Worm (Caenorhabditis elegans) whole organism, L2 larva: ENCODE results near the gene ger-1.

Source experiments
- C34F6.9 ChIP-seq: fragments of 150-350 bp; optimal IDR thresholded peaks from 2 replicates; lab custom pipeline; 2014; ENCODE audit warnings: missing biosample characterization, missing genetic modification characterization
- R02D3.7 ChIP-seq: fragments of 150-350 bp; optimal IDR thresholded peaks from 2 replicates; lab custom pipeline; 2014; ENCODE audit warnings: missing biosample characterization, missing genetic modification characterization
- Y55F3AM.14 ChIP-seq: fragments of 200-800 bp; sonication (Bioruptor generic); optimal IDR thresholded peaks from 2 replicates; lab custom pipeline; 2018; ENCODE audit warnings: mild to moderate bottlenecking, missing genetic modification characterization, missing compliant biosample characterization
- ZK546.5 ChIP-seq: sonication (generic microtip); optimal IDR thresholded peaks from 2 replicates; lab custom pipeline; 2017; ENCODE audit warnings: missing biosample characterization, missing genetic modification characterization
- ama-1 ChIP-seq: fragments of 150-350 bp; optimal IDR thresholded peaks from 2 replicates; lab custom pipeline; 2018; ENCODE audit warnings: inconsistent platforms
- ceh-82 ChIP-seq: fragments of 150-350 bp; optimal IDR thresholded peaks from 2 replicates; lab custom pipeline; 2014; ENCODE audit warnings: missing biosample characterization, missing genetic modification characterization
- crh-2 ChIP-seq: sonication (generic microtip); optimal IDR thresholded peaks from 2 replicates; lab custom pipeline; 2017; ENCODE audit warnings: missing biosample characterization, missing genetic modification characterization
- dmd-4 ChIP-seq: sonication (generic microtip); optimal IDR thresholded peaks from 2 replicates; lab custom pipeline; 2017; ENCODE audit warnings: missing biosample characterization, missing genetic modification characterization
- egl-27 ChIP-seq: sonication (generic microtip); optimal IDR thresholded peaks from 3 replicates; lab custom pipeline; 2017; ENCODE audit warnings: missing biosample characterization, missing genetic modification reagents, missing genetic modification characterization
- elt-1 ChIP-seq: fragments of 150-350 bp; optimal IDR thresholded peaks from 2 replicates; lab custom pipeline; 2014; ENCODE audit warnings: missing biosample characterization, missing genetic modification characterization
- elt-3 ChIP-seq: sonication (generic microtip); optimal IDR thresholded peaks from 2 replicates; lab custom pipeline; 2017; ENCODE audit warnings: missing biosample characterization, missing genetic modification characterization
- fos-1 ChIP-seq: fragments of 150-350 bp; optimal IDR thresholded peaks from 2 replicates; lab custom pipeline; 2014; ENCODE audit warnings: missing biosample characterization, missing genetic modification characterization
- gmeb-1 ChIP-seq: fragments of 150-350 bp; optimal IDR thresholded peaks from 2 replicates; lab custom pipeline; 2014; ENCODE audit warnings: missing biosample characterization, missing genetic modification characterization
- lin-11 ChIP-seq: fragments of 150-350 bp; sonication (generic microtip); optimal IDR thresholded peaks from 2 replicates; lab custom pipeline; 2014; ENCODE audit warnings: missing biosample characterization, missing genetic modification characterization, inconsistent platforms, mixed read lengths
- lin-13 ChIP-seq: fragments of 150-350 bp; optimal IDR thresholded peaks from 2 replicates; lab custom pipeline; 2014; ENCODE audit warnings: missing biosample characterization, missing genetic modification reagents, missing genetic modification characterization
- lsy-2 ChIP-seq, 2 experiments: fragments of 150-350 bp in 1 of 2; sonication (generic microtip) in 1 of 2; optimal IDR thresholded peaks; 2 replicates each; lab custom pipeline; 2014 to 2017; ENCODE audit warnings: missing biosample characterization in 2 of 2, missing genetic modification characterization in 2 of 2
- mab-5 ChIP-seq: fragments of 150-350 bp; optimal IDR thresholded peaks from 2 replicates; lab custom pipeline; 2014; ENCODE audit warnings: missing biosample characterization, missing genetic modification characterization
- mbf-1 ChIP-seq: sonication (generic microtip); optimal IDR thresholded peaks from 2 replicates; lab custom pipeline; 2017; ENCODE audit warnings: missing biosample characterization, missing genetic modification characterization
- mdl-1 ChIP-seq, 2 experiments: fragments of 150-350 bp in 1 of 2; sonication (generic microtip) in 1 of 2; optimal IDR thresholded peaks; 2 replicates each; lab custom pipeline; 2017; ENCODE audit warnings: missing biosample characterization in 2 of 2, missing genetic modification characterization in 2 of 2
- nhr-10 ChIP-seq: sonication (generic microtip); optimal IDR thresholded peaks from 2 replicates; lab custom pipeline; 2017; ENCODE audit warnings: missing biosample characterization, missing genetic modification characterization
- nhr-11 ChIP-seq: fragments of 150-350 bp; optimal IDR thresholded peaks from 2 replicates; lab custom pipeline; 2014; ENCODE audit warnings: missing biosample characterization, missing genetic modification characterization
- nhr-12 ChIP-seq: fragments of 150-350 bp; optimal IDR thresholded peaks from 2 replicates; lab custom pipeline; 2014; ENCODE audit warnings: missing biosample characterization, missing genetic modification characterization
- nhr-129 ChIP-seq: fragments of 150-350 bp; optimal IDR thresholded peaks from 2 replicates; lab custom pipeline; 2014; ENCODE audit warnings: missing biosample characterization, missing genetic modification characterization
- nhr-21 ChIP-seq: fragments of 150-350 bp; optimal IDR thresholded peaks from 2 replicates; lab custom pipeline; 2014; ENCODE audit warnings: missing biosample characterization, missing genetic modification characterization
- nhr-237 ChIP-seq: fragments of 150-350 bp; optimal IDR thresholded peaks from 2 replicates; lab custom pipeline; 2014; ENCODE audit warnings: missing biosample characterization, missing genetic modification characterization
- nhr-25 ChIP-seq: fragments of 150-350 bp; sonication (generic microtip); optimal IDR thresholded peaks from 3 replicates; lab custom pipeline; 2014; ENCODE audit warnings: missing biosample characterization, missing genetic modification characterization
- nhr-6 ChIP-seq: fragments of 150-350 bp; optimal IDR thresholded peaks from 2 replicates; lab custom pipeline; 2014; ENCODE audit warnings: missing biosample characterization, missing genetic modification characterization
- nhr-77 ChIP-seq: fragments of 150-350 bp; optimal IDR thresholded peaks from 2 replicates; lab custom pipeline; 2014; ENCODE audit warnings: missing biosample characterization, missing genetic modification characterization
- peb-1 ChIP-seq: fragments of 150-350 bp; optimal IDR thresholded peaks from 2 replicates; lab custom pipeline; 2014; ENCODE audit warnings: missing biosample characterization, missing genetic modification characterization
- sem-4 ChIP-seq: fragments of 150-350 bp; optimal IDR thresholded peaks from 2 replicates; lab custom pipeline; 2014; ENCODE audit warnings: missing biosample characterization, missing genetic modification reagents, missing genetic modification characterization
- skn-1 ChIP-seq: sonication (generic microtip); optimal IDR thresholded peaks from 2 replicates; lab custom pipeline; 2017; ENCODE audit warnings: missing biosample characterization, missing genetic modification characterization
- sma-3 ChIP-seq: sonication (generic microtip); optimal IDR thresholded peaks from 2 replicates; lab custom pipeline; 2016; ENCODE audit warnings: missing genetic modification reagents, missing genetic modification characterization, missing compliant biosample characterization
- sma-9 ChIP-seq, 2 experiments: fragments of 150-350 bp in 1 of 2; sonication (generic microtip) in 1 of 2; optimal IDR thresholded peaks; 2 replicates each; lab custom pipeline; 2014 to 2016; ENCODE audit warnings: missing genetic modification characterization in 2 of 2, mild to moderate bottlenecking in 1 of 2, missing biosample characterization in 1 of 2, missing compliant biosample characterization in 1 of 2, missing genetic modification reagents in 1 of 2, moderate library complexity in 1 of 2
- unc-55 ChIP-seq: fragments of 150-350 bp; sonication (generic microtip); optimal IDR thresholded peaks from 3 replicates; lab custom pipeline; 2014; ENCODE audit warnings: missing biosample characterization, missing genetic modification reagents, missing genetic modification characterization
- unc-62 ChIP-seq: fragments of 150-350 bp; optimal IDR thresholded peaks from 2 replicates; lab custom pipeline; 2014; ENCODE audit warnings: missing biosample characterization, missing genetic modification reagents, missing genetic modification characterization
- ztf-1 ChIP-seq: fragments of 200-800 bp; sonication (Bioruptor generic); conservative IDR thresholded peaks from 2 replicates; pipeline ENCODE4 v1.3.6; 2022; ENCODE audit warnings: missing genetic modification characterization, missing compliant biosample characterization
- ztf-11 ChIP-seq: sonication (generic microtip); optimal IDR thresholded peaks from 2 replicates; lab custom pipeline; 2017; ENCODE audit warnings: missing biosample characterization, missing genetic modification characterization
- ztf-4 ChIP-seq: fragments of 150-350 bp; optimal IDR thresholded peaks from 2 replicates; lab custom pipeline; 2014; ENCODE audit warnings: missing biosample characterization, missing genetic modification characterization

Gene ger-1

DNA sequence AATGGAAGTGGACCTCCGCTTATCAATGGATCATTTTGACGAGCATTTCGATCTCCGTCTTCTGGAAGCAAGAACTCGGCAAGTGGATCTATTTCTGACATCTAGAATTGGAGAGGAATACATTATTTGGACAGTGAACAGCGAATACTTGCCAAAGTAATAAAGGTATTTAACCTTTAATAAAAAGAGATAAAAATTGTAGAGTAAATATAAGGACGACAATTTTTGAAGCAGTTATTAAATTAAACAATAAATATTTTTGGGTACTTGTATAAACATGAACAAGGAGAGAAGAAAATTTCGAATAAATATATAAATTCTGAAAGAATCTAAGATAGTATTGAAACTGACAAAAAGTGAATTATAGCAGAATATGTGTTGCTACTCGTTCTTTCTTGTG, 5.2 kb upstream of the ger-1 start, which contains the start of gene lin-37:
TSS of gene lin-37 (minus strand) at position 101 of the 400 bp plus-strand sequence.
- no peak for TF ChIP-seq nhr-129 (tag; lab: Kevin White, UChicago)
- no peak for TF ChIP-seq peb-1 (tag; lab: Kevin White, UChicago)
- TF ChIP-seq fos-1 (tag; lab: Kevin White, UChicago): no peak
- no peak for TF ChIP-seq mbf-1 (tag; lab: Kevin White, UChicago)
- no peak for TF ChIP-seq ama-1 (lab: Kevin White, UChicago)
- no peak for TF ChIP-seq nhr-21 (tag; lab: Kevin White, UChicago)
- TF ChIP-seq lsy-2 (tag; optimal IDR thresholded peaks at IDR 0.05; lab: Kevin White, UChicago): no peak
- TF ChIP-seq unc-62 (GFP tag; lab: Kevin White, UChicago): no peak
- no peak for TF ChIP-seq lin-13 (GFP tag; lab: Kevin White, UChicago)
- TF ChIP-seq Y55F3AM.14 (GFP tag; lab: Kevin White, UChicago): no peak
- TF ChIP-seq elt-1 (tag; lab: Kevin White, UChicago): no peak
- no peak for TF ChIP-seq nhr-25 (tag; lab: Kevin White, UChicago)
- TF ChIP-seq sma-9 (GFP tag; optimal IDR thresholded peaks at IDR 0.05; lab: Kevin White, UChicago): no peak
- no peak for TF ChIP-seq sma-9 (tag; optimal IDR thresholded peaks at IDR 0.05; lab: Kevin White, UChicago)
- TF ChIP-seq crh-2: no peak
- TF ChIP-seq egl-27: no peak
- TF ChIP-seq, all 48 proteins: peak for 0

- TF ChIP-seq gmeb-1 (tag; lab: Kevin White, UChicago): no peak
- TF ChIP-seq skn-1 (tag; lab: Kevin White, UChicago): no peak
- TF ChIP-seq nhr-11 (tag; lab: Kevin White, UChicago): no peak
- no peak for TF ChIP-seq lin-11
- no peak for TF ChIP-seq dmd-4 (tag; lab: Kevin White, UChicago)
- no peak for TF ChIP-seq ztf-1 (GFP tag; lab: Robert Waterston, UW)
- no peak for TF ChIP-seq mdl-1 (tag; optimal IDR thresholded peaks at IDR 0.05; lab: Kevin White, UChicago)
- TF ChIP-seq ztf-4 (tag; lab: Kevin White, UChicago): no peak
- TF ChIP-seq ama-1 (lab: Kevin White, UChicago): no peak
- no peak for TF ChIP-seq nhr-77
- no peak for TF ChIP-seq nhr-237 (tag; lab: Kevin White, UChicago)
- no peak for TF ChIP-seq ceh-82 (tag; lab: Kevin White, UChicago)
- no peak for TF ChIP-seq ZK546.5 (tag; lab: Kevin White, UChicago)
- no peak for TF ChIP-seq sma-3 (GFP tag; lab: Kevin White, UChicago)
- TF ChIP-seq peb-1 (tag; lab: Kevin White, UChicago): no peak
- no peak for TF ChIP-seq fos-1 (tag; lab: Kevin White, UChicago)
- TF ChIP-seq ztf-11 (tag; lab: Kevin White, UChicago): no peak
- no peak for TF ChIP-seq nhr-25 (tag; lab: Kevin White, UChicago)
- no peak for TF ChIP-seq Y55F3AM.14 (GFP tag; lab: Kevin White, UChicago)
- no peak for TF ChIP-seq nhr-10 (tag; lab: Kevin White, UChicago)
- TF ChIP-seq, all 48 proteins: peak for 0
Measured at ce11 chrIII:7069981-7070380, 2.7 kb upstream of the ger-1 start, which contains the start of gene tmem-17. Gene tmem-17, plus strand, starts transcription at chrIII:7070281.

- TF ChIP-seq sma-9 (GFP tag; optimal IDR thresholded peaks at IDR 0.05; lab: Kevin White, UChicago) (peak; percentile 6), sma-9 (tag; optimal IDR thresholded peaks at IDR 0.05; lab: Kevin White, UChicago) (no peak), mab-5 (tag; lab: Kevin White, UChicago) (no peak), nhr-129 (tag; lab: Kevin White, UChicago) (peak; percentile 68), nhr-6 (tag; lab: Kevin White, UChicago) (no peak), nhr-21 (tag; lab: Kevin White, UChicago) (no peak), C34F6.9 (tag; lab: Kevin White, UChicago) (peak; percentile 65), egl-27 (peak; percentile 17), R02D3.7 (no peak), sem-4 (no peak), crh-2 (peak; percentile 41), skn-1 (tag; lab: Kevin White, UChicago) (no peak), elt-3 (no peak), nhr-12 (tag; lab: Kevin White, UChicago) (no peak), mdl-1 (tag; optimal IDR thresholded peaks at IDR 0.05; lab: Kevin White, UChicago) (no peak), unc-55 (GFP tag; lab: Kevin White, UChicago) (peak; percentile 56), elt-1 (tag; lab: Kevin White, UChicago) (no peak), lsy-2 (tag; optimal IDR thresholded peaks at IDR 0.05; lab: Kevin White, UChicago) (peak in 1 of 2 experiments; percentile 68), gmeb-1 (tag; lab: Kevin White, UChicago) (peak; percentile 88), dmd-4 (tag; lab: Kevin White, UChicago) (no peak), ztf-11 (tag; lab: Kevin White, UChicago) (no peak), lin-13 (GFP tag; lab: Kevin White, UChicago) (no peak)
Measured at ce11 chrIII:7068520-7069113, 1.3 kb upstream of the ger-1 start, which contains the start of the genes ubc-18 and R01H2.8. Gene ubc-18, minus strand, starts transcription at chrIII:7068570. Gene R01H2.8, plus strand, starts transcription at chrIII:7069063.
